Worm (Caenorhabditis elegans) whole organism, early embryonic: Measurements from ENCODE around the gene C04E6.4.

Experiments used
- aly-1 ChIP-seq: sonication (generic microtip); optimal IDR thresholded peaks from 2 replicates; lab custom pipeline; 2016; ENCODE audit warnings: missing genetic modification characterization, missing compliant biosample characterization
- ama-1 ChIP-seq: fragments of 150-350 bp; optimal IDR thresholded peaks from 2 replicates; lab custom pipeline; 2014
- ceh-13 ChIP-seq: fragments of 200-800 bp; sonication (Bioruptor generic); optimal IDR thresholded peaks from 2 replicates; lab custom pipeline; 2018; ENCODE audit warnings: mild to moderate bottlenecking, missing genetic modification characterization, missing compliant biosample characterization
- ceh-36 ChIP-seq: sonication (generic microtip); optimal IDR thresholded peaks from 2 replicates; lab custom pipeline; 2016; ENCODE audit warnings: missing genetic modification characterization, inconsistent platforms, missing compliant biosample characterization
- ets-7 ChIP-seq: sonication (generic microtip); optimal IDR thresholded peaks from 2 replicates; lab custom pipeline; 2016; ENCODE audit warnings: missing genotype, missing genetic modification characterization, missing compliant biosample characterization
- hmbx-1 ChIP-seq: sonication (generic microtip); optimal IDR thresholded peaks from 2 replicates; lab custom pipeline; 2016; ENCODE audit warnings: mild to moderate bottlenecking, missing genetic modification characterization, missing compliant biosample characterization
- hmg-4 ChIP-seq: fragments of 200-800 bp; sonication (Bioruptor generic); optimal IDR thresholded peaks from 2 replicates; lab custom pipeline; 2018; ENCODE audit warnings: mild to moderate bottlenecking, missing genetic modification characterization, missing compliant biosample characterization
- scrt-1 ChIP-seq: fragments of 200-800 bp; sonication (Bioruptor generic); IDR thresholded peaks from 2 replicates; pipeline ENCODE4 v1.3.6; 2022; ENCODE audit warnings: missing genetic modification characterization, missing compliant biosample characterization
- tbx-11 ChIP-seq: fragments of 200-800 bp; sonication (Bioruptor generic); IDR thresholded peaks from 2 replicates; pipeline ENCODE4 v1.3.6; 2022; ENCODE audit warnings: missing genetic modification characterization, missing compliant biosample characterization
- tbx-37 ChIP-seq: fragments of 200-800 bp; sonication (Bioruptor generic); conservative IDR thresholded peaks from 2 replicates; pipeline ENCODE4 v1.3.6; 2022; ENCODE audit warnings: missing genetic modification reagents, missing genetic modification characterization, missing compliant biosample characterization

DNA sequence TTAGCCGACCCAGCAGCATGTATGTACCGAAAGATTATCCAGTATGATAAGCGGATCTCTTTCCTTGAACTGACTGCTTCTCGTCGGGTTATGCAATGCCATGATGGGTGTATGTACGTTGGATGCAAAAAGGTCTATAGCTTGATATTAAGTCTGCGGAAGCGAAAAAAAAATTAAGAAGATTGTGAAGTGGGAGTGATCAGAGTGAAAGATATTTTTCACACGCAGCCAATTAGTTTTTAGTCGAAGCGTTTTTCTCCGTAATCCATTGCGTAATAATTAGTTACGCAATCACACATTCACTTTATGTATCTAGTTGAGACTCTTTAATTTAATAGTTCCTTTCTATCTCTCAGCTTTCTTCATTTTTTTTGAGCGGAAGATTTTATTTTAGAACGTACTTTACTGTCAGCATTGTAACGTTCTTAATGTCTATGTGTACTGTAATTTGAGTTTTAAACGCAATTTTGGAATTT lies 42.5 kb downstream of the C04E6.4 start:
- no peak for TF ChIP-seq scrt-1 (GFP tag; lab: Robert Waterston, UW)
- no peak for TF ChIP-seq ama-1 (lab: Kevin White, UChicago)
- TF ChIP-seq tbx-37 (GFP tag; lab: Robert Waterston, UW) = no peak
- no peak for TF ChIP-seq aly-1 (tag; lab: Kevin White, UChicago)
- no peak for TF ChIP-seq hmg-4 (GFP tag; lab: Kevin White, UChicago)
- no peak for TF ChIP-seq hmbx-1
- TF ChIP-seq ceh-13 (GFP tag; lab: Kevin White, UChicago) = no peak
- TF ChIP-seq ets-7 (tag; lab: Kevin White, UChicago) = no peak
- TF ChIP-seq tbx-11 (GFP tag; lab: Robert Waterston, UW) = no peak
- no peak for TF ChIP-seq ceh-36 (tag; lab: Kevin White, UChicago)
